Fruit fly (Drosophila melanogaster) whole organism, embryonic: ENCODE data around the gene CG3117.

ENCODE experiments used
- Atf3 ChIP-seq: fragments of 200-800 bp; sonication (Bioruptor generic); optimal IDR thresholded peaks from 3 replicates; lab custom pipeline; 2016; ENCODE audit warnings: missing biosample characterization, missing genetic modification characterization
- CG10462 ChIP-seq: fragments of 200-800 bp; sonication (Bioruptor generic); optimal IDR thresholded peaks from 2 replicates; lab custom pipeline; 2016; ENCODE audit warnings: missing biosample characterization, missing genetic modification characterization
- CG10654 ChIP-seq: fragments of 200-800 bp; sonication (Bioruptor generic); optimal IDR thresholded peaks from 2 replicates; lab custom pipeline; 2016; ENCODE audit warnings: missing biosample characterization, missing genetic modification characterization
- CG11085 ChIP-seq: fragments of 200-800 bp; sonication (Bioruptor generic); IDR thresholded peaks from 2 replicates; pipeline ENCODE4 v1.3.6; 2022; ENCODE audit warnings: missing biosample characterization, missing genetic modification characterization
- CG12155 ChIP-seq: fragments of 200-800 bp; sonication (Bioruptor generic); optimal IDR thresholded peaks from 3 replicates; lab custom pipeline; 2016; ENCODE audit warnings: missing biosample characterization, missing genetic modification characterization
- CG12769 ChIP-seq: fragments of 200-800 bp; sonication (Bioruptor generic); optimal IDR thresholded peaks from 2 replicates; lab custom pipeline; 2019; ENCODE audit warnings: missing biosample characterization, mild to moderate bottlenecking, missing genetic modification characterization, moderate library complexity
- CG13123 ChIP-seq: fragments of 200-800 bp; sonication (Bioruptor generic); optimal IDR thresholded peaks from 2 replicates; lab custom pipeline; 2016; ENCODE audit warnings: missing biosample characterization, missing genetic modification characterization
- CG32772 ChIP-seq: fragments of 200-800 bp; sonication (Bioruptor generic); IDR thresholded peaks from 2 replicates; pipeline ENCODE4 v1.3.6; 2022; ENCODE audit warnings: missing biosample characterization, missing genetic modification characterization
- CG34224 ChIP-seq: fragments of 200-800 bp; sonication (Bioruptor generic); IDR thresholded peaks from 3 replicates; pipeline ENCODE4 v1.3.6; 2022; ENCODE audit warnings: missing biosample characterization, missing genetic modification characterization; ENCODE audit not compliant: partially characterized antibody
- CG3847 ChIP-seq: fragments of 200-800 bp; sonication (Bioruptor generic); IDR thresholded peaks from 2 replicates; pipeline ENCODE4 v1.3.6; 2022; ENCODE audit warnings: missing biosample characterization, missing genetic modification characterization
- CG4730 ChIP-seq: fragments of 200-800 bp; sonication (Bioruptor generic); IDR thresholded peaks from 2 replicates; pipeline ENCODE4 v1.3.6; 2022; ENCODE audit warnings: missing biosample characterization, missing genetic modification characterization
- CG5245 ChIP-seq: fragments of 200-800 bp; sonication (Bioruptor generic); optimal IDR thresholded peaks from 3 replicates; lab custom pipeline; 2016; ENCODE audit warnings: missing biosample characterization, missing genetic modification characterization
- CG6272 ChIP-seq: fragments of 200-800 bp; sonication (Bioruptor generic); IDR thresholded peaks from 2 replicates; pipeline ENCODE4 v1.3.6; 2022; ENCODE audit warnings: missing biosample characterization, missing genetic modification characterization
- CG7745 ChIP-seq: fragments of 200-800 bp; sonication (Bioruptor generic); optimal IDR thresholded peaks from 2 replicates; lab custom pipeline; 2018; ENCODE audit warnings: missing biosample characterization, mild to moderate bottlenecking, missing genetic modification characterization, moderate library complexity
- CG7839 ChIP-seq: fragments of 200-800 bp; sonication (Bioruptor generic); optimal IDR thresholded peaks from 3 replicates; lab custom pipeline; 2018; ENCODE audit warnings: missing biosample characterization, mild to moderate bottlenecking, missing genetic modification characterization, moderate library complexity
- CG7963 ChIP-seq: fragments of 200-800 bp; sonication (Bioruptor generic); IDR thresholded peaks from 3 replicates; pipeline ENCODE4 v1.3.6; 2022; ENCODE audit warnings: missing biosample characterization, missing genetic modification characterization; ENCODE audit not compliant: partially characterized antibody
- CG8089 ChIP-seq: fragments of 200-800 bp; sonication (Bioruptor generic); optimal IDR thresholded peaks from 3 replicates; lab custom pipeline; 2016; ENCODE audit warnings: missing biosample characterization, missing genetic modification characterization
- CG9215 ChIP-seq: fragments of 200-800 bp; sonication (Bioruptor generic); IDR thresholded peaks from 2 replicates; pipeline ENCODE4 v1.3.6; 2022; ENCODE audit warnings: missing biosample characterization, missing genetic modification characterization
- Doc2 ChIP-seq: fragments of 200-800 bp; sonication (Bioruptor generic); IDR thresholded peaks from 2 replicates; pipeline ENCODE4 v1.3.6; 2022; ENCODE audit warnings: missing biosample characterization, missing genetic modification characterization
- Dp ChIP-seq: fragments of 200-800 bp; sonication (Bioruptor generic); optimal IDR thresholded peaks from 2 replicates; lab custom pipeline; 2018; ENCODE audit warnings: missing biosample characterization, mild to moderate bottlenecking, missing genetic modification characterization, moderate library complexity
- Gsc ChIP-seq: fragments of 200-800 bp; sonication (Bioruptor generic); IDR thresholded peaks from 2 replicates; pipeline ENCODE4 v1.3.6; 2022; ENCODE audit warnings: missing biosample characterization, missing genetic modification characterization
- H2.0 ChIP-seq: fragments of 200-800 bp; sonication (Bioruptor generic); IDR thresholded peaks from 2 replicates; pipeline ENCODE4 v1.3.6; 2022; ENCODE audit warnings: missing biosample characterization, missing genetic modification characterization
- Hr39 ChIP-seq: fragments of >200 bp; optimal IDR thresholded peaks from 2 replicates; lab custom pipeline; 2017
- Hsf ChIP-seq: fragments of 200-800 bp; sonication (Bioruptor generic); optimal IDR thresholded peaks from 3 replicates; lab custom pipeline; 2016; ENCODE audit warnings: missing biosample characterization, missing genetic modification characterization
- Med ChIP-seq: fragments of 200-800 bp; sonication (Bioruptor generic); peaks from one replicate; lab custom pipeline; 2016; ENCODE audit warnings: missing biosample characterization, missing genetic modification characterization, mild to moderate bottlenecking, inconsistent platforms, moderate library complexity
- Oaz ChIP-seq: fragments of 200-800 bp; sonication (Bioruptor generic); IDR thresholded peaks from 2 replicates; pipeline ENCODE4 v1.3.6; 2022; ENCODE audit warnings: missing biosample characterization, missing genetic modification characterization
- Pdp1 ChIP-seq, 2 experiments: fragments of 200-800 bp; sonication (Bioruptor generic); optimal IDR thresholded peaks; 3 replicates each; lab custom pipeline; 2016; ENCODE audit warnings: missing biosample characterization in 2 of 2, missing genetic modification characterization in 2 of 2, mild to moderate bottlenecking in 1 of 2, moderate library complexity in 1 of 2
- Poxn ChIP-seq: fragments of 200-800 bp; sonication (Bioruptor generic); IDR thresholded peaks from 2 replicates; pipeline ENCODE4 v1.3.6; 2022; ENCODE audit warnings: missing biosample characterization, missing genetic modification characterization
- Rfx ChIP-seq: fragments of 200-800 bp; sonication (Bioruptor generic); IDR thresholded peaks from 2 replicates; pipeline ENCODE4 v1.3.6; 2022; ENCODE audit warnings: missing biosample characterization, missing genetic modification characterization
- Usf ChIP-seq: fragments of 200-800 bp; sonication (Bioruptor generic); optimal IDR thresholded peaks from 2 replicates; lab custom pipeline; 2017; ENCODE audit warnings: missing genotype, missing biosample characterization, missing genetic modification characterization
- Vsx1 ChIP-seq: fragments of 200-800 bp; sonication (Bioruptor generic); optimal IDR thresholded peaks from 2 replicates; lab custom pipeline; 2017; ENCODE audit warnings: missing biosample characterization, mild to moderate bottlenecking, missing genetic modification characterization, missing genetic modification reagents
- amos ChIP-seq: fragments of 200-800 bp; sonication (Bioruptor generic); IDR thresholded peaks from 2 replicates; pipeline ENCODE4 v1.3.6; 2022; ENCODE audit warnings: missing biosample characterization, missing genetic modification characterization; ENCODE audit not compliant: partially characterized antibody
- crc ChIP-seq: fragments of 200-800 bp; sonication (Bioruptor generic); optimal IDR thresholded peaks from 2 replicates; lab custom pipeline; 2016; ENCODE audit warnings: missing biosample characterization, missing genetic modification characterization
- crol ChIP-seq: fragments of 200-800 bp; sonication (Bioruptor generic); IDR thresholded peaks from 2 replicates; pipeline ENCODE4 v1.3.6; 2022; ENCODE audit warnings: missing biosample characterization, missing genetic modification characterization
- cwo ChIP-seq: fragments of 200-800 bp; sonication (Bioruptor generic); optimal IDR thresholded peaks from 3 replicates; lab custom pipeline; 2017; ENCODE audit warnings: missing biosample characterization, missing genetic modification characterization, mild to moderate bottlenecking, moderate library complexity, missing genetic modification reagents
- ewg ChIP-seq: fragments of 200-800 bp; sonication (Bioruptor generic); optimal IDR thresholded peaks from 3 replicates; lab custom pipeline; 2017; ENCODE audit warnings: mild to moderate bottlenecking, missing biosample characterization, missing genetic modification reagents, missing genetic modification characterization
- fd64A ChIP-seq: fragments of 200-800 bp; sonication (Bioruptor generic); optimal IDR thresholded peaks from 3 replicates; lab custom pipeline; 2018; ENCODE audit warnings: missing biosample characterization, mild to moderate bottlenecking, missing genetic modification characterization
- h ChIP-seq: fragments of >200 bp; optimal IDR thresholded peaks from 2 replicates; lab custom pipeline; 2017
- hb ChIP-seq: fragments of 200-800 bp; sonication (Bioruptor generic); IDR thresholded peaks from 3 replicates; pipeline ENCODE4 v1.3.6; 2022; ENCODE audit warnings: missing biosample characterization, missing genetic modification characterization; ENCODE audit not compliant: partially characterized antibody
- hkb ChIP-seq, 2 experiments: fragments of 200-800 bp in 1 of 2; fragments of >200 bp in 1 of 2; sonication (Bioruptor generic) in 1 of 2; IDR thresholded peaks in 1 of 2; optimal IDR thresholded peaks in 1 of 2; 2 replicates each; pipeline versions ENCODE4 v1.3.6 to Lab custom; 2017 to 2022; ENCODE audit warnings: missing biosample characterization in 1 of 2, missing genetic modification characterization in 1 of 2
- insv ChIP-seq, 2 experiments: fragments of 200-800 bp; sonication (Bioruptor generic); optimal IDR thresholded peaks; 3 replicates each; lab custom pipeline; 2016 to 2018; ENCODE audit warnings: missing biosample characterization in 2 of 2, missing genetic modification characterization in 2 of 2
- jumu ChIP-seq: fragments of 200-800 bp; sonication (Bioruptor generic); optimal IDR thresholded peaks from 3 replicates; lab custom pipeline; 2016; ENCODE audit warnings: missing biosample characterization, missing genetic modification characterization
- lilli ChIP-seq: fragments of 200-800 bp; sonication (Bioruptor generic); optimal IDR thresholded peaks from 3 replicates; lab custom pipeline; 2016; ENCODE audit warnings: missing biosample characterization, missing genetic modification characterization
- nmo ChIP-seq: fragments of 200-800 bp; sonication (Bioruptor generic); optimal IDR thresholded peaks from 2 replicates; lab custom pipeline; 2018; ENCODE audit warnings: missing biosample characterization, mild to moderate bottlenecking, missing genetic modification characterization, moderate library complexity
- otp ChIP-seq: fragments of 200-800 bp; sonication (Bioruptor generic); IDR thresholded peaks from 3 replicates; pipeline ENCODE4, ENCODE4 v1.3.6; 2022; ENCODE audit warnings: missing biosample characterization, missing genetic modification characterization
- sima ChIP-seq: fragments of 200-800 bp; sonication (Bioruptor generic); optimal IDR thresholded peaks from 2 replicates; lab custom pipeline; 2016; ENCODE audit warnings: missing biosample characterization, missing genetic modification characterization
- sisA ChIP-seq: fragments of 200-800 bp; sonication (Bioruptor generic); IDR thresholded peaks from 2 replicates; pipeline ENCODE4 v1.3.6; 2022; ENCODE audit warnings: missing biosample characterization, missing genetic modification characterization
- stc ChIP-seq: fragments of 200-800 bp; sonication (Bioruptor generic); IDR thresholded peaks from 2 replicates; pipeline ENCODE4 v1.3.6; 2022; ENCODE audit warnings: missing biosample characterization, missing genetic modification characterization
- stwl ChIP-seq: fragments of 200-800 bp; sonication (Bioruptor generic); optimal IDR thresholded peaks from 3 replicates; lab custom pipeline; 2018; ENCODE audit warnings: missing biosample characterization, mild to moderate bottlenecking, missing genetic modification characterization, moderate library complexity
- twi ChIP-seq: fragments of 200-800 bp; optimal IDR thresholded peaks from 2 replicates; lab custom pipeline; 2019; ENCODE audit warnings: missing biosample characterization, mild to moderate bottlenecking, missing genetic modification characterization, moderate library complexity
- vvl ChIP-seq: fragments of 200-800 bp; sonication (Bioruptor generic); IDR thresholded peaks from 2 replicates; pipeline ENCODE4 v1.3.6; 2022; ENCODE audit warnings: missing biosample characterization, missing genetic modification characterization
- zfh2 ChIP-seq: fragments of 200-800 bp; sonication (Bioruptor generic); optimal IDR thresholded peaks from 2 replicates; lab custom pipeline; 2016; ENCODE audit warnings: missing biosample characterization, missing genetic modification characterization

Gene CG3117

dm6 chr2L:2878859-2879258 lies 31.8 kb upstream of the CG3117 start, which contains the start of gene RabGGTb (continued):
- TF ChIP-seq Gsc (GFP tag; lab: Robert Waterston, UW), result no peak
- TF ChIP-seq CG32772 (GFP tag; lab: Robert Waterston, UW), result peak; percentile 41; the same call in 1 of the 2 replicates
- TF ChIP-seq fd64A (GFP tag; lab: Kevin White, UChicago), result no peak
- TF ChIP-seq Oaz, result no peak
- peak; percentile 49 for TF ChIP-seq CG6272 (GFP tag; lab: Robert Waterston, UW)
- peak; percentile 95 for TF ChIP-seq lilli (GFP tag; lab: Kevin White, UChicago)
- peak; percentile 95 for TF ChIP-seq Med
- TF ChIP-seq ewg, result peak; percentile 5
- no peak for TF ChIP-seq h (lab: Kevin White, UChicago)
- peak; percentile 30 for TF ChIP-seq nmo (GFP tag; lab: Kevin White, UChicago)
- TF ChIP-seq vvl, result peak; percentile 82
- no peak for TF ChIP-seq Dp (GFP tag; lab: Kevin White, UChicago)
- no peak for TF ChIP-seq hkb (optimal IDR thresholded peaks at IDR 0.05; lab: Kevin White, UChicago)
- TF ChIP-seq hkb (GFP tag; IDR thresholded peaks at IDR 0.05; lab: Robert Waterston, UW), result peak; percentile 68
- TF ChIP-seq insv (GFP tag; optimal IDR thresholded peaks at IDR 0.05; lab: Kevin White, UChicago), result no peak
- TF ChIP-seq stc, result peak; percentile 63
- TF ChIP-seq CG7963, result no peak
- TF ChIP-seq Poxn, result 0 out of 2 replicates have a peak, but pooled peaks have one; percentile 13
- TF ChIP-seq sima, result no peak
- peak; percentile 62 for TF ChIP-seq CG4730
- peak; percentile 58 for TF ChIP-seq sisA (GFP tag; lab: Robert Waterston, UW)
- 0 out of 2 replicates have a peak, but pooled peaks have one; percentile 28 for TF ChIP-seq crol (GFP tag; lab: Robert Waterston, UW)
- TF ChIP-seq Pdp1 (GFP tag; optimal IDR thresholded peaks at IDR 0.05; lab: Kevin White, UChicago), result peak; percentile 50 to 59
- TF ChIP-seq CG7839 (tag; lab: Kevin White, UChicago), result peak; percentile 56
- TF ChIP-seq hb (GFP tag; lab: Robert Waterston, UW), result no peak
- TF ChIP-seq CG12155 (GFP tag; lab: Kevin White, UChicago), result peak; percentile 40
- TF ChIP-seq Hsf (GFP tag; lab: Kevin White, UChicago), result peak; percentile 59
- peak; percentile 73 for TF ChIP-seq CG12769 (tag; lab: Kevin White, UChicago)
- TF ChIP-seq Doc2 (GFP tag; lab: Robert Waterston, UW), result no peak
- TF ChIP-seq CG8089, result peak; percentile 6
- peak; percentile 27 for TF ChIP-seq cwo (GFP tag; lab: Kevin White, UChicago)
- no peak for TF ChIP-seq CG10462
- peak; percentile 83 for TF ChIP-seq CG3847 (GFP tag; lab: Robert Waterston, UW)
- TF ChIP-seq stwl (tag; lab: Kevin White, UChicago), result no peak
- TF ChIP-seq Vsx1 (GFP tag; lab: Kevin White, UChicago), result peak; percentile 51
- TF ChIP-seq CG13123, result no peak
- peak; percentile 70 for TF ChIP-seq H2.0 (GFP tag; lab: Robert Waterston, UW)
- TF ChIP-seq CG34224 (GFP tag; lab: Robert Waterston, UW), result peak; percentile 63
- TF ChIP-seq Rfx (GFP tag; lab: Robert Waterston, UW), result peak; percentile 92
- TF ChIP-seq jumu, result peak; percentile 6
- TF ChIP-seq CG10654 (GFP tag; lab: Kevin White, UChicago), result no peak
- peak; percentile 70 for TF ChIP-seq CG11085
- TF ChIP-seq CG7745, result no peak
- TF ChIP-seq crc, result peak; percentile 26
- TF ChIP-seq otp (GFP tag; lab: Robert Waterston, UW), result peak; percentile 73; the same call in 2 of the 3 replicates
- TF ChIP-seq CG5245, result no peak
- no peak for TF ChIP-seq Hr39 (lab: Kevin White, UChicago)
- TF ChIP-seq twi (tag; lab: Kevin White, UChicago), result no peak
- TF ChIP-seq amos, result no peak; the same call in 1 of the 2 replicates
- TF ChIP-seq zfh2 (GFP tag; lab: Kevin White, UChicago), result peak; percentile 61
- TF ChIP-seq Atf3 (GFP tag; lab: Kevin White, UChicago), result peak; percentile 17
- TF ChIP-seq CG9215, result peak; percentile 64
- TF ChIP-seq Usf (GFP tag; lab: Kevin White, UChicago), result no peak
